Fruit fly (Drosophila melanogaster) whole organism: ENCODE results near the gene Trc8.

ENCODE experiments used
- CG8478 ChIP-seq: fragments of >200 bp; optimal IDR thresholded peaks from 2 replicates; lab custom pipeline; 2018; ENCODE audit warnings: inconsistent platforms
- Dll ChIP-seq: fragments of >200 bp; optimal IDR thresholded peaks from 2 replicates; lab custom pipeline; 2017
- pan ChIP-seq: fragments of >200 bp; optimal IDR thresholded peaks from 2 replicates; lab custom pipeline; 2017
- psq ChIP-seq: fragments of >200 bp; optimal IDR thresholded peaks from 2 replicates; lab custom pipeline; 2017
- usp ChIP-seq: fragments of >200 bp; optimal IDR thresholded peaks from 2 replicates; lab custom pipeline; 2017; ENCODE audit warnings: missing biosample characterization, missing genetic modification characterization, mixed read lengths

- TF ChIP-seq Dll (no peak), CG8478 (no peak), usp (GFP tag; lab: Kevin White, UChicago) (no peak), pan (lab: Kevin White, UChicago) (no peak), psq (lab: Kevin White, UChicago) (no peak)
These were observed 42.8 kb upstream of the Trc8 start for dm6 chr3R:29546418-29546817.
